Fruit fly (Drosophila melanogaster) whole organism, embryonic: ENCODE measurements around the gene Edg78E.
A peak's percentile ranks its signal among the peaks of the same experiment; 100 is the strongest.

Experiments used
- ATbp ChIP-seq: fragments of 200-800 bp; sonication (Bioruptor generic); optimal IDR thresholded peaks from 2 replicates; lab custom pipeline; 2017; ENCODE audit warnings: missing biosample characterization, mild to moderate bottlenecking, missing genetic modification characterization, missing genetic modification reagents
- Atf3 ChIP-seq: fragments of 200-800 bp; sonication (Bioruptor generic); optimal IDR thresholded peaks from 3 replicates; lab custom pipeline; 2016; ENCODE audit warnings: missing biosample characterization, missing genetic modification characterization
- B-H2 ChIP-seq: fragments of 200-800 bp; sonication (Bioruptor generic); optimal IDR thresholded peaks from 2 replicates; lab custom pipeline; 2018; ENCODE audit warnings: missing biosample characterization, mild to moderate bottlenecking, missing genetic modification characterization
- CG11085 ChIP-seq: fragments of 200-800 bp; sonication (Bioruptor generic); IDR thresholded peaks from 2 replicates; pipeline ENCODE4 v1.3.6; 2022; ENCODE audit warnings: missing biosample characterization, missing genetic modification characterization
- CG11093 ChIP-seq: fragments of 200-800 bp; sonication (Bioruptor generic); IDR thresholded peaks from 3 replicates; pipeline ENCODE4 v1.3.6; 2022; ENCODE audit warnings: missing biosample characterization, missing genetic modification characterization
- CG11504 ChIP-seq: fragments of 200-800 bp; sonication (Bioruptor generic); optimal IDR thresholded peaks from 3 replicates; lab custom pipeline; 2019; ENCODE audit warnings: missing biosample characterization, mild to moderate bottlenecking, missing genetic modification characterization, moderate library complexity
- CG12942 ChIP-seq: fragments of 200-800 bp; sonication (Bioruptor generic); optimal IDR thresholded peaks from 3 replicates; lab custom pipeline; 2016; ENCODE audit warnings: missing biosample characterization, missing genetic modification characterization
- CG14050 ChIP-seq: fragments of 200-800 bp; sonication (Bioruptor generic); IDR thresholded peaks from 3 replicates; pipeline ENCODE4 v1.3.6; 2022; ENCODE audit warnings: missing biosample characterization, missing genetic modification characterization
- CG1603 ChIP-seq: fragments of 200-800 bp; sonication (Bioruptor generic); optimal IDR thresholded peaks from 2 replicates; lab custom pipeline; 2019; ENCODE audit warnings: missing biosample characterization, mild to moderate bottlenecking, missing genetic modification characterization, moderate library complexity
- CG17385 ChIP-seq: fragments of 200-800 bp; sonication (Bioruptor generic); optimal IDR thresholded peaks from 3 replicates; lab custom pipeline; 2018; ENCODE audit warnings: missing biosample characterization, mild to moderate bottlenecking, missing genetic modification characterization
- CG17568 ChIP-seq: fragments of 200-800 bp; sonication (Bioruptor generic); optimal IDR thresholded peaks from 2 replicates; lab custom pipeline; 2018; ENCODE audit warnings: missing biosample characterization, mild to moderate bottlenecking, missing genetic modification characterization, moderate library complexity
- CG17802 ChIP-seq: fragments of 200-800 bp; sonication (Bioruptor generic); optimal IDR thresholded peaks from 2 replicates; lab custom pipeline; 2018; ENCODE audit warnings: missing biosample characterization, mild to moderate bottlenecking, missing genetic modification characterization, moderate library complexity
- CG18764 ChIP-seq: fragments of 200-800 bp; sonication (Bioruptor generic); optimal IDR thresholded peaks from 3 replicates; lab custom pipeline; 2016; ENCODE audit warnings: missing biosample characterization, missing genetic modification characterization
- CG2129 ChIP-seq: fragments of 200-800 bp; sonication (Bioruptor generic); IDR thresholded peaks from 2 replicates; pipeline ENCODE4 v1.3.6; 2022; ENCODE audit warnings: missing biosample characterization, missing genetic modification characterization; ENCODE audit not compliant: partially characterized antibody
- CG30403 ChIP-seq: fragments of 200-800 bp; sonication (Bioruptor generic); optimal IDR thresholded peaks from 3 replicates; lab custom pipeline; 2016; ENCODE audit warnings: missing biosample characterization, missing genetic modification characterization
- CG30431 ChIP-seq: fragments of 200-800 bp; sonication (Bioruptor generic); optimal IDR thresholded peaks from 2 replicates; lab custom pipeline; 2017; ENCODE audit warnings: missing biosample characterization, missing genetic modification characterization
- CG3726 ChIP-seq: fragments of 200-800 bp; sonication (Bioruptor generic); IDR thresholded peaks from 3 replicates; pipeline ENCODE4, ENCODE4 v1.3.6; 2022; ENCODE audit warnings: missing biosample characterization, missing genetic modification characterization
- CG4360 ChIP-seq: fragments of 200-800 bp; sonication (Bioruptor generic); IDR thresholded peaks from 2 replicates; pipeline ENCODE4 v1.3.6; 2022; ENCODE audit warnings: missing biosample characterization, missing genetic modification characterization
- CG7839 ChIP-seq: fragments of 200-800 bp; sonication (Bioruptor generic); optimal IDR thresholded peaks from 3 replicates; lab custom pipeline; 2018; ENCODE audit warnings: missing biosample characterization, mild to moderate bottlenecking, missing genetic modification characterization, moderate library complexity
- CG7963 ChIP-seq: fragments of 200-800 bp; sonication (Bioruptor generic); IDR thresholded peaks from 3 replicates; pipeline ENCODE4 v1.3.6; 2022; ENCODE audit warnings: missing biosample characterization, missing genetic modification characterization; ENCODE audit not compliant: partially characterized antibody
- CG7987 ChIP-seq: fragments of 200-800 bp; sonication (Bioruptor generic); optimal IDR thresholded peaks from 2 replicates; lab custom pipeline; 2018; ENCODE audit warnings: missing biosample characterization, mild to moderate bottlenecking, missing genetic modification characterization, moderate library complexity
- CG8388 ChIP-seq: fragments of 200-800 bp; sonication (Bioruptor generic); optimal IDR thresholded peaks from 2 replicates; lab custom pipeline; 2019; ENCODE audit warnings: missing biosample characterization, mild to moderate bottlenecking, missing genetic modification characterization, moderate library complexity
- CoRest ChIP-seq: fragments of 200-800 bp; sonication (Bioruptor generic); optimal IDR thresholded peaks from 3 replicates; lab custom pipeline; 2018; ENCODE audit warnings: missing biosample characterization, mild to moderate bottlenecking, missing genetic modification characterization, moderate library complexity
- Dip2 ChIP-seq: fragments of 200-800 bp; sonication (Bioruptor generic); IDR thresholded peaks from 2 replicates; pipeline ENCODE4 v1.3.6; 2022; ENCODE audit warnings: missing biosample characterization, missing genetic modification characterization
- E2f2 ChIP-seq: fragments of 200-800 bp; sonication (Bioruptor generic); IDR thresholded peaks from 2 replicates; pipeline ENCODE4 v1.3.6; 2022; ENCODE audit warnings: missing biosample characterization, missing genetic modification characterization
- Hey ChIP-seq: fragments of 200-800 bp; sonication (Bioruptor generic); optimal IDR thresholded peaks from 3 replicates; lab custom pipeline; 2018; ENCODE audit warnings: missing biosample characterization, mild to moderate bottlenecking, missing genetic modification characterization
- Hr3 ChIP-seq: fragments of 200-800 bp; sonication (Bioruptor generic); optimal IDR thresholded peaks from 3 replicates; lab custom pipeline; 2016; ENCODE audit warnings: missing biosample characterization, missing genetic modification characterization
- Kr ChIP-seq: fragments of 200-800 bp; sonication (Bioruptor generic); optimal IDR thresholded peaks from 2 replicates; lab custom pipeline; 2017; ENCODE audit warnings: missing biosample characterization, mild to moderate bottlenecking, missing genetic modification characterization
- Lhr ChIP-seq: fragments of 200-800 bp; sonication (Bioruptor generic); optimal IDR thresholded peaks from 3 replicates; lab custom pipeline; 2017; ENCODE audit warnings: mild to moderate bottlenecking, missing biosample characterization, missing genetic modification reagents, missing genetic modification characterization
- NK7.1 ChIP-seq: fragments of 200-800 bp; sonication (Bioruptor generic); optimal IDR thresholded peaks from 3 replicates; lab custom pipeline; 2016; ENCODE audit warnings: missing biosample characterization, missing genetic modification characterization
- Nf-YC ChIP-seq: fragments of 200-800 bp; optimal IDR thresholded peaks from 3 replicates; lab custom pipeline; 2019; ENCODE audit warnings: missing biosample characterization, mild to moderate bottlenecking, missing genetic modification characterization, moderate library complexity
- Six4 ChIP-seq: fragments of 200-800 bp; sonication (Bioruptor generic); optimal IDR thresholded peaks from 2 replicates; lab custom pipeline; 2016; ENCODE audit warnings: missing biosample characterization, missing genetic modification characterization
- ash1 ChIP-seq: fragments of 200-800 bp; sonication (Bioruptor generic); optimal IDR thresholded peaks from 2 replicates; lab custom pipeline; 2018; ENCODE audit warnings: missing biosample characterization, mild to moderate bottlenecking, missing genetic modification characterization
- cato ChIP-seq: fragments of 200-800 bp; sonication (Bioruptor generic); optimal IDR thresholded peaks from 2 replicates; lab custom pipeline; 2016; ENCODE audit warnings: missing biosample characterization, missing genetic modification characterization, borderline replicate concordance
- chinmo ChIP-seq: fragments of 200-800 bp; sonication (Bioruptor generic); IDR thresholded peaks from 4 replicates; pipeline ENCODE4 v1.3.6; 2022; ENCODE audit warnings: missing biosample characterization, missing genetic modification characterization; ENCODE audit not compliant: partially characterized antibody
- chm ChIP-seq: fragments of 200-800 bp; sonication (Bioruptor generic); IDR thresholded peaks from 2 replicates; pipeline ENCODE4 v1.3.6; 2022; ENCODE audit warnings: missing biosample characterization, missing genetic modification characterization
- eve ChIP-seq, 2 experiments: fragments of >200 bp; optimal IDR thresholded peaks; 2 replicates each; lab custom pipeline; 2017; ENCODE audit warnings: missing biosample characterization in 2 of 2, missing genetic modification characterization in 2 of 2
- fd3F ChIP-seq: fragments of 200-800 bp; sonication (Bioruptor generic); optimal IDR thresholded peaks from 2 replicates; lab custom pipeline; 2018; ENCODE audit warnings: missing biosample characterization, mild to moderate bottlenecking, missing genetic modification characterization, moderate library complexity
- gem ChIP-seq: fragments of 200-800 bp; sonication (Bioruptor generic); optimal IDR thresholded peaks from 2 replicates; lab custom pipeline; 2019; ENCODE audit warnings: missing biosample characterization, mild to moderate bottlenecking, missing genetic modification characterization, moderate library complexity
- gfzf ChIP-seq: fragments of 200-800 bp; sonication (Bioruptor generic); optimal IDR thresholded peaks from 2 replicates; lab custom pipeline; 2016; ENCODE audit warnings: missing biosample characterization, mild to moderate bottlenecking, missing genetic modification characterization, moderate library complexity
- jumu ChIP-seq: fragments of 200-800 bp; sonication (Bioruptor generic); optimal IDR thresholded peaks from 3 replicates; lab custom pipeline; 2016; ENCODE audit warnings: missing biosample characterization, missing genetic modification characterization
- knrl ChIP-seq: fragments of 200-800 bp; sonication (Bioruptor generic); IDR thresholded peaks from 3 replicates; pipeline ENCODE4 v1.3.6; 2022; ENCODE audit warnings: missing biosample characterization, missing genetic modification characterization; ENCODE audit not compliant: partially characterized antibody
- mam ChIP-seq: fragments of 200-800 bp; sonication (Bioruptor generic); optimal IDR thresholded peaks from 3 replicates; lab custom pipeline; 2016; ENCODE audit warnings: missing biosample characterization, missing genetic modification characterization
- salm ChIP-seq: fragments of 200-800 bp; sonication (Bioruptor generic); optimal IDR thresholded peaks from 2 replicates; lab custom pipeline; 2018; ENCODE audit warnings: missing biosample characterization, mild to moderate bottlenecking, missing genetic modification characterization
- sd ChIP-seq: fragments of 200-800 bp; sonication (Bioruptor generic); optimal IDR thresholded peaks from 3 replicates; lab custom pipeline; 2018; ENCODE audit warnings: missing biosample characterization, mild to moderate bottlenecking, missing genetic modification characterization, moderate library complexity
- slou ChIP-seq: fragments of 200-800 bp; sonication (Bioruptor generic); optimal IDR thresholded peaks from 3 replicates; lab custom pipeline; 2016; ENCODE audit warnings: missing biosample characterization, missing genetic modification characterization
- tap ChIP-seq: fragments of 200-800 bp; optimal IDR thresholded peaks from 3 replicates; lab custom pipeline; 2019; ENCODE audit warnings: missing biosample characterization, mild to moderate bottlenecking, missing genetic modification characterization, moderate library complexity
- tgo ChIP-seq: fragments of 200-800 bp; sonication (Bioruptor generic); IDR thresholded peaks from 3 replicates; pipeline ENCODE4 v1.3.6; 2022; ENCODE audit warnings: missing biosample characterization, missing genetic modification characterization
- unc-4 ChIP-seq: fragments of 200-800 bp; sonication (Bioruptor generic); IDR thresholded peaks from 2 replicates; pipeline ENCODE4 v1.3.6; 2022; ENCODE audit warnings: missing biosample characterization, missing genetic modification characterization; ENCODE audit not compliant: partially characterized antibody
- usp ChIP-seq: fragments of >200 bp; optimal IDR thresholded peaks from 2 replicates; lab custom pipeline; 2017; ENCODE audit warnings: missing biosample characterization, missing genetic modification characterization

The Edg78E gene

DNA sequence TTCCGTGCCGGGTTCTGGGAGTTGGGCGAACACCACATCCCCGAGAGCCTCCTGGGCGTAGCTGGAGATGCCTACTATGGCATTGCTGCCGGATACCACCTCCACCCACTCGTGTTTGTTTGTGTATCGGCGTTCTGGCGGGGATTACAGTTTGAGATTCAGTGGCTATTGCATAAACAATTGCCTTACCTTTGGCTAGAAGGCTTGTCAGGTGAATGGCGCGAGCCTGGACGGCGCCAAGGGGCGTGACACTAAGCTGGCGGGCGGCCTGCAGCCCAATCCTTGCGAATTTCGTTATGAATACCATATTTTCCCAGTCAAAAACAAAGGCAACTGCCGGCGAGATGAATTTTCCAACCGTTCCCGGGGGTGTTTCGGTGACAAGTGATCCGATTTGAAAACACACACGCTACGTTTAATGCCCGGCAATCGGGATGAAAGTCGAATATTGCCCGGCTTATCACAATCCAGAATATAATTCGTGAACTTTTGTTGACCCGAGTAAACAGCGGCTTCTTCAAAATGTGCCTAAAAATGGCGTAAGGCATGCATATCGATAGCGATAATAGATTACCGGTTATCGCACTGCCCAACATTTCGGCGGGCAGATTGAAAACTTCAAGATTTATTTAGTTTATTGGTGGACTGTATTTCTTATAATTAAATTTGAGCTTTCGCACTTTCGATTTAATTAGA is 16.5 kb downstream of the Edg78E start, which contains the start of gene ppl (continued):
- peak; percentile 57 for TF ChIP-seq unc-4 (GFP tag; lab: Robert Waterston, UW)
- TF ChIP-seq gem (tag; lab: Kevin White, UChicago): peak; percentile 22
- no peak for TF ChIP-seq tgo (GFP tag; lab: Robert Waterston, UW)
- TF ChIP-seq CG3726 (GFP tag; lab: Robert Waterston, UW): no peak
- TF ChIP-seq CG8388 (GFP tag; lab: Kevin White, UChicago): no peak
- no peak for TF ChIP-seq jumu (GFP tag; lab: Kevin White, UChicago)
- TF ChIP-seq B-H2 (GFP tag; lab: Kevin White, UChicago): no peak
- TF ChIP-seq CG14050 (GFP tag; lab: Robert Waterston, UW): no peak
- no peak for TF ChIP-seq Hr3 (GFP tag; lab: Kevin White, UChicago)
- 0 out of 3 replicates have a peak, but pooled peaks have one; percentile 30 for TF ChIP-seq CG7963 (GFP tag; lab: Robert Waterston, UW)
- no peak for TF ChIP-seq CoRest (tag; lab: Kevin White, UChicago)
- TF ChIP-seq CG7839 (tag; lab: Kevin White, UChicago): no peak
- TF ChIP-seq Kr: no peak
- TF ChIP-seq tap: no peak
- TF ChIP-seq chm (GFP tag; lab: Robert Waterston, UW): no peak
- TF ChIP-seq CG11504 (tag; lab: Kevin White, UChicago): no peak
- no peak for TF ChIP-seq mam (GFP tag; lab: Kevin White, UChicago)
- no peak for TF ChIP-seq NK7.1 (GFP tag; lab: Kevin White, UChicago)
- peak; percentile 64 for TF ChIP-seq CG1603 (tag; lab: Kevin White, UChicago)
- TF ChIP-seq CG30403 (GFP tag; lab: Kevin White, UChicago): no peak
- TF ChIP-seq CG18764 (GFP tag; lab: Kevin White, UChicago): no peak
- no peak for TF ChIP-seq CG11085
- peak; percentile 47 for TF ChIP-seq CG7987 (GFP tag; lab: Kevin White, UChicago)
- no peak for TF ChIP-seq CG17385 (GFP tag; lab: Kevin White, UChicago)
- no peak for TF ChIP-seq CG2129 (GFP tag; lab: Robert Waterston, UW)
- no peak for TF ChIP-seq CG17568
- no peak for TF ChIP-seq Nf-YC (tag; lab: Kevin White, UChicago)
- no peak for TF ChIP-seq salm
- TF ChIP-seq eve (GFP tag; optimal IDR thresholded peaks at IDR 0.05; lab: Kevin White, UChicago): no peak
- no peak for TF ChIP-seq CG12942 (GFP tag; lab: Kevin White, UChicago)
- TF ChIP-seq Dip2 (GFP tag; lab: Robert Waterston, UW): no peak
- no peak for TF ChIP-seq CG4360
- TF ChIP-seq cato (GFP tag; lab: Kevin White, UChicago): no peak
- TF ChIP-seq knrl (GFP tag; lab: Robert Waterston, UW): 0 out of 3 replicates have a peak, but pooled peaks have one; percentile 21
- TF ChIP-seq sd (tag; lab: Kevin White, UChicago): no peak
- no peak for TF ChIP-seq fd3F (GFP tag; lab: Kevin White, UChicago)
- TF ChIP-seq CG11093 (GFP tag; lab: Robert Waterston, UW): no peak
- TF ChIP-seq E2f2 (GFP tag; lab: Robert Waterston, UW): peak; percentile 94
- TF ChIP-seq gfzf (GFP tag; lab: Kevin White, UChicago): peak; percentile 77
- TF ChIP-seq ash1: no peak
- no peak for TF ChIP-seq usp
- no peak for TF ChIP-seq ATbp
- TF ChIP-seq chinmo: 0 out of 4 replicates have a peak, but pooled peaks have one; percentile 42
- TF ChIP-seq slou (GFP tag; lab: Kevin White, UChicago): no peak
- TF ChIP-seq CG30431 (GFP tag; lab: Kevin White, UChicago): no peak
- no peak for TF ChIP-seq CG17802 (tag; lab: Kevin White, UChicago)
- no peak for TF ChIP-seq Hey (tag; lab: Kevin White, UChicago)
- TF ChIP-seq Six4: no peak
- no peak for TF ChIP-seq Lhr (GFP tag; lab: Kevin White, UChicago)
- TF ChIP-seq Atf3 (GFP tag; lab: Kevin White, UChicago): no peak
